Worm (Caenorhabditis elegans): ENCODE data around the gene spsb-2.

spsb-2 gene

DNA sequence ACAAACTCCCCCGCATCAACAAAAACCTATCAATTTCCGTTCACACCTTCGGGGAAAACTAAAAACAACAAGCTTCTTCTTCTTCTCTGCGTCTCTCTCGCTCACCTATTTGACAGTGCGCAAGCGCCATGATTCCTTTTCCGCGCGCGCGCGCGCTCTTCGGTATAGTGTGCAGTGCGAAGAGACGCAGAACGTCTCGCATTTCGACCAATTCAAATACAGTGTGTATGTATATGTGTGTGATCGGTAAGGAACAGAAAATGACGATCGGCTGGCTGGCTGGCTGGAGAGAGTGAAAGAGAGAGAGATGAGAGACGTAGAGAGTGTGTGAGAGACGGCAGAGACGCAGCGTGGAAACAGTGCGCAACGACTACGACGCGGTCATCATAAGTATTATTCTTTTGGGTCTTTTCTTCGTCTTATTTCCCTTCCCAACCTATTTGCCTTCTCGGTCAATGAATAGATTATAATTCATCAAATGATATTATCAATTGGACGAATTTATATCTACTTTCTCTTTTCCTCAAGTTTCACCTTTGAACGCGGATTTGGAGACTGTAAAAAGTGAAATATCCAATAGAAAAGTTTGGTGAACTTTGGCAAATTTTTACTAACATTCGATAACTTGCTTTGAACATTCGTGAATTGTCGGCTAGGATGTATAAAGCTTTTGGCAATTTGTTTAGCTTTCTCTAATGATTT, 33.1 kb downstream of the spsb-2 start (continued):
- TF ChIP-seq lin-35 (GFP tag; optimal IDR thresholded peaks at IDR 0.05) (peak in 1 of 3 experiments; percentile 2), attf-3 (GFP tag; conservative IDR thresholded peaks at IDR 0.05) (no peak), lsl-1 (GFP tag; optimal IDR thresholded peaks at IDR 0.05) (peak; percentile 1), sdz-38 (tag; optimal IDR thresholded peaks at IDR 0.05) (no peak), B0336.3 (GFP tag; IDR thresholded peaks at IDR 0.05) (peak; percentile 72), egrh-3 (GFP tag; IDR thresholded peaks at IDR 0.05) (no peak), ama-1 (optimal IDR thresholded peaks at IDR 0.05) (no peak), ama-1 (GFP tag; optimal IDR thresholded peaks at IDR 0.05) (no peak), T26A5.8 (tag; optimal IDR thresholded peaks at IDR 0.05) (no peak), Y56A3A.18 (GFP tag; IDR thresholded peaks at IDR 0.05) (no peak), rpc-1 (optimal IDR thresholded peaks at IDR 0.05) (no peak), rpc-1 (tag; optimal IDR thresholded peaks at IDR 0.05) (no peak), unc-130 (GFP tag; optimal IDR thresholded peaks at IDR 0.05) (no peak), let-607 (tag; optimal IDR thresholded peaks at IDR 0.05) (peak in 1 of 2 experiments; percentile 11), B0035.1 (tag; optimal IDR thresholded peaks at IDR 0.05) (peak; percentile 0), C06A6.2 (GFP tag; conservative IDR thresholded peaks at IDR 0.05) (no peak), snpc-3.4 (tag; optimal IDR thresholded peaks at IDR 0.05) (peak; percentile 23), him-1 (tag; optimal IDR thresholded peaks at IDR 0.05) (no peak), die-1 (tag; optimal IDR thresholded peaks at IDR 0.05) (peak; percentile 44), bed-2 (GFP tag; IDR thresholded peaks at IDR 0.05) (no peak), nfyb-1 (GFP tag; IDR thresholded peaks at IDR 0.05) (peak; percentile 66; the same call in 1 of the 2 replicates), mxl-1 (tag; optimal IDR thresholded peaks at IDR 0.05) (no peak), let-526 (GFP tag; IDR thresholded peaks at IDR 0.05) (peak; percentile 57; the same call in 1 of the 2 replicates), lin-40 (tag; optimal IDR thresholded peaks at IDR 0.05) (peak; percentile 71), Y95B8A.8 (GFP tag; IDR thresholded peaks at IDR 0.05) (no peak), F22D6.2 (tag; optimal IDR thresholded peaks at IDR 0.05) (no peak), dpff-1 (tag; optimal IDR thresholded peaks at IDR 0.05) (no peak), lsy-27 (tag; optimal IDR thresholded peaks at IDR 0.05; ENCODE audit: borderline replicate concordance, insufficient read depth) (no peak), ztf-18 (tag; optimal IDR thresholded peaks at IDR 0.05) (peak; percentile 16), K11D2.4 (GFP tag; IDR thresholded peaks at IDR 0.05) (no peak), xnd-1 (tag; optimal IDR thresholded peaks at IDR 0.05) (no peak), attf-6 (GFP tag; IDR thresholded peaks at IDR 0.05) (no peak), B0261.1 (tag; optimal IDR thresholded peaks at IDR 0.05) (no peak), madf-8 (GFP tag; conservative IDR thresholded peaks at IDR 0.05) (no peak), somi-1 (GFP tag; optimal IDR thresholded peaks at IDR 0.05) (no peak), rcor-1 (GFP tag; IDR thresholded peaks at IDR 0.05) (no peak), lin-26 (GFP tag; IDR thresholded peaks at IDR 0.05) (0 out of 2 replicates have a peak, but pooled peaks have one; percentile 35), madf-3 (GFP tag; IDR thresholded peaks at IDR 0.05) (0 out of 2 replicates have a peak, but pooled peaks have one; percentile 17), hmg-1.2 (GFP tag; IDR thresholded peaks at IDR 0.05) (peak; percentile 84), mcd-1 (GFP tag; IDR thresholded peaks at IDR 0.05) (peak; percentile 51; the same call in 1 of the 2 replicates), ceh-40 (GFP tag; IDR thresholded peaks at IDR 0.05) (no peak), atf-7 (tag; optimal IDR thresholded peaks at IDR 0.05) (peak; percentile 37), Y67H2A.10 (GFP tag; conservative IDR thresholded peaks at IDR 0.05) (no peak), ets-4 (GFP tag; optimal IDR thresholded peaks at IDR 0.05) (no peak), F49E8.2 (tag; optimal IDR thresholded peaks at IDR 0.05; ENCODE audit: insufficient read depth) (no peak), chd-7 (tag; optimal IDR thresholded peaks at IDR 0.05) (peak; percentile 31), nhr-120 (GFP tag; IDR thresholded peaks at IDR 0.05) (no peak), lag-1 (GFP tag; IDR thresholded peaks at IDR 0.05) (no peak)
